Worm (Caenorhabditis elegans): ENCODE data around the gene ZC317.7.

ce11 chrV:5484866-5485265 is 14.0 kb upstream of the ZC317.7 start, which contains the start of gene srg-65:
- no peak for TF ChIP-seq cog-1 (tag; optimal IDR thresholded peaks at IDR 0.05)
- no peak for TF ChIP-seq flt-1 (GFP tag; IDR thresholded peaks at IDR 0.05)
- TF ChIP-seq klf-2 (GFP tag; conservative IDR thresholded peaks at IDR 0.05), result no peak

Measured in whole organism, midembryonic.